Worm (Caenorhabditis elegans) whole organism, late embryonic: ENCODE data around the gene M88.3.

ENCODE experiments used
- C08G9.2 ChIP-seq: sonication (generic microtip); optimal IDR thresholded peaks from 2 replicates; lab custom pipeline; 2016; ENCODE audit warnings: mild to moderate bottlenecking, missing genetic modification characterization, moderate library complexity, missing compliant biosample characterization
- C38D4.7 ChIP-seq: fragments of 200-800 bp; sonication (Bioruptor generic); optimal IDR thresholded peaks from 2 replicates; lab custom pipeline; 2018; ENCODE audit warnings: mild to moderate bottlenecking, missing genetic modification characterization, moderate library complexity, missing compliant biosample characterization
- T23F11.4 ChIP-seq: fragments of 200-800 bp; sonication (Bioruptor generic); optimal IDR thresholded peaks from 2 replicates; lab custom pipeline; 2018; ENCODE audit warnings: mild to moderate bottlenecking, missing genetic modification characterization, missing compliant biosample characterization
- ahr-1 ChIP-seq: sonication (generic microtip); optimal IDR thresholded peaks from 2 replicates; lab custom pipeline; 2016; ENCODE audit warnings: missing genetic modification characterization, missing compliant biosample characterization
- ama-1 ChIP-seq: fragments of 150-350 bp; optimal IDR thresholded peaks from 2 replicates; lab custom pipeline; 2014
- ceh-14 ChIP-seq: sonication (generic microtip); optimal IDR thresholded peaks from 2 replicates; lab custom pipeline; 2016; ENCODE audit warnings: missing genotype, missing genetic modification characterization, missing compliant biosample characterization
- ceh-18 ChIP-seq: sonication (generic microtip); optimal IDR thresholded peaks from 2 replicates; lab custom pipeline; 2016; ENCODE audit warnings: missing genetic modification characterization, missing compliant biosample characterization
- ceh-2 ChIP-seq: sonication (generic microtip); optimal IDR thresholded peaks from 2 replicates; lab custom pipeline; 2016; ENCODE audit warnings: missing genotype, missing genetic modification characterization, missing compliant biosample characterization
- ceh-24 ChIP-seq: sonication (generic microtip); optimal IDR thresholded peaks from 2 replicates; lab custom pipeline; 2016; ENCODE audit warnings: mild to moderate bottlenecking, missing genetic modification characterization, missing compliant biosample characterization
- ceh-31 ChIP-seq: sonication (generic microtip); optimal IDR thresholded peaks from 2 replicates; lab custom pipeline; 2016; ENCODE audit warnings: missing genetic modification characterization, missing compliant biosample characterization
- ceh-34 ChIP-seq: sonication (generic microtip); optimal IDR thresholded peaks from 2 replicates; lab custom pipeline; 2016; ENCODE audit warnings: mild to moderate bottlenecking, missing genetic modification characterization, missing compliant biosample characterization
- ceh-48 ChIP-seq: sonication (generic microtip); optimal IDR thresholded peaks from 2 replicates; lab custom pipeline; 2016; ENCODE audit warnings: missing genetic modification characterization, inconsistent platforms, missing compliant biosample characterization
- ceh-9 ChIP-seq: sonication (generic microtip); optimal IDR thresholded peaks from 2 replicates; lab custom pipeline; 2016; ENCODE audit warnings: mild to moderate bottlenecking, missing genetic modification characterization, inconsistent platforms, missing compliant biosample characterization
- che-1 ChIP-seq: sonication (generic microtip); optimal IDR thresholded peaks from 2 replicates; lab custom pipeline; 2016; ENCODE audit warnings: mild to moderate bottlenecking, missing genetic modification characterization, missing compliant biosample characterization
- dmd-4 ChIP-seq: sonication (generic microtip); optimal IDR thresholded peaks from 2 replicates; lab custom pipeline; 2016; ENCODE audit warnings: borderline replicate concordance, missing genetic modification characterization, missing compliant biosample characterization
- elt-2 ChIP-seq: sonication (generic microtip); optimal IDR thresholded peaks from 2 replicates; lab custom pipeline; 2016; ENCODE audit warnings: missing genetic modification reagents, missing genetic modification characterization, missing compliant biosample characterization
- elt-4 ChIP-seq: sonication (generic microtip); optimal IDR thresholded peaks from 2 replicates; lab custom pipeline; 2016; ENCODE audit warnings: missing genetic modification characterization, missing compliant biosample characterization
- eyg-1 ChIP-seq: sonication (generic microtip); optimal IDR thresholded peaks from 2 replicates; lab custom pipeline; 2016; ENCODE audit warnings: missing genotype, missing genetic modification characterization, missing compliant biosample characterization
- fkh-6 ChIP-seq: sonication (generic microtip); optimal IDR thresholded peaks from 2 replicates; lab custom pipeline; 2016; ENCODE audit warnings: missing genetic modification characterization, missing compliant biosample characterization
- gmeb-2 ChIP-seq: sonication (generic microtip); optimal IDR thresholded peaks from 2 replicates; lab custom pipeline; 2016; ENCODE audit warnings: missing genetic modification characterization, inconsistent platforms, missing compliant biosample characterization
- hlh-15 ChIP-seq: sonication (generic microtip); optimal IDR thresholded peaks from 2 replicates; lab custom pipeline; 2016; ENCODE audit warnings: missing genetic modification characterization, missing compliant biosample characterization
- hlh-6 ChIP-seq: sonication (generic microtip); optimal IDR thresholded peaks from 2 replicates; lab custom pipeline; 2016; ENCODE audit warnings: missing genotype, missing genetic modification characterization, missing compliant biosample characterization
- lin-11 ChIP-seq: fragments of 200-800 bp; sonication (Bioruptor generic); optimal IDR thresholded peaks from 2 replicates; lab custom pipeline; 2018; ENCODE audit warnings: mild to moderate bottlenecking, missing genetic modification characterization, missing compliant biosample characterization
- madf-2 ChIP-seq: sonication (generic microtip); optimal IDR thresholded peaks from 2 replicates; lab custom pipeline; 2017; ENCODE audit warnings: missing genetic modification characterization, missing compliant biosample characterization
- mec-3 ChIP-seq: sonication (generic microtip); optimal IDR thresholded peaks from 2 replicates; lab custom pipeline; 2016; ENCODE audit warnings: borderline replicate concordance, missing genetic modification characterization, missing compliant biosample characterization
- nfya-1 ChIP-seq: sonication (generic microtip); optimal IDR thresholded peaks from 2 replicates; lab custom pipeline; 2017; ENCODE audit warnings: missing genetic modification characterization, mild to moderate bottlenecking, missing compliant biosample characterization, antibody characterized with exemption, moderate library complexity
- nhr-11 ChIP-seq: fragments of 150-350 bp; optimal IDR thresholded peaks from 2 replicates; lab custom pipeline; 2014; ENCODE audit warnings: missing biosample characterization, missing genetic modification characterization
- odd-2 ChIP-seq: sonication (generic microtip); optimal IDR thresholded peaks from 2 replicates; lab custom pipeline; 2017; ENCODE audit warnings: antibody characterized with exemption, mild to moderate bottlenecking, missing genetic modification characterization, missing compliant biosample characterization
- pag-3 ChIP-seq: sonication (generic microtip); optimal IDR thresholded peaks from 2 replicates; lab custom pipeline; 2016; ENCODE audit warnings: missing compliant biosample characterization, missing genetic modification characterization, borderline replicate concordance
- pha-4 ChIP-seq: fragments of 150-350 bp; optimal IDR thresholded peaks from 2 replicates; lab custom pipeline; 2018; ENCODE audit warnings: missing biosample characterization, missing genetic modification reagents, missing genetic modification characterization
- ref-2 ChIP-seq: sonication (generic microtip); optimal IDR thresholded peaks from 2 replicates; lab custom pipeline; 2016; ENCODE audit warnings: missing genetic modification characterization, missing compliant biosample characterization
- sdc-2 ChIP-seq: sonication (generic microtip); optimal IDR thresholded peaks from 2 replicates; lab custom pipeline; 2016; ENCODE audit warnings: missing genotype, missing genetic modification characterization, missing compliant biosample characterization
- sox-2 ChIP-seq: fragments of 200-800 bp; sonication (Bioruptor generic); IDR thresholded peaks from 2 replicates; pipeline ENCODE4 v1.3.6; 2022; ENCODE audit warnings: missing genetic modification reagents, missing genetic modification characterization, missing compliant biosample characterization
- sox-4 ChIP-seq: sonication (generic microtip); optimal IDR thresholded peaks from 2 replicates; lab custom pipeline; 2017; ENCODE audit warnings: mild to moderate bottlenecking, missing genetic modification characterization, inconsistent platforms, missing compliant biosample characterization
- syd-9 ChIP-seq: sonication (generic microtip); optimal IDR thresholded peaks from 2 replicates; lab custom pipeline; 2016; ENCODE audit warnings: mild to moderate bottlenecking, missing genetic modification characterization, moderate library complexity, missing compliant biosample characterization
- tbx-2 ChIP-seq: sonication (generic microtip); optimal IDR thresholded peaks from 2 replicates; lab custom pipeline; 2016; ENCODE audit warnings: missing genetic modification characterization, missing compliant biosample characterization
- ttx-3 ChIP-seq: sonication (generic microtip); optimal IDR thresholded peaks from 2 replicates; lab custom pipeline; 2016; ENCODE audit warnings: missing genetic modification reagents, missing genetic modification characterization, missing compliant biosample characterization
- unc-3 ChIP-seq, 2 experiments: fragments of 200-800 bp in 1 of 2; sonication (Bioruptor generic) in 1 of 2; sonication (generic microtip) in 1 of 2; conservative IDR thresholded peaks in 1 of 2; optimal IDR thresholded peaks in 1 of 2; 2 replicates each; pipeline versions ENCODE4 v1.3.6 to Lab custom; 2016 to 2022; ENCODE audit warnings: missing compliant biosample characterization in 2 of 2, missing genetic modification characterization in 2 of 2, missing genetic modification reagents in 1 of 2
- unc-42 ChIP-seq: sonication (generic microtip); optimal IDR thresholded peaks from 2 replicates; lab custom pipeline; 2016; ENCODE audit warnings: missing genotype, missing genetic modification characterization, missing compliant biosample characterization
- unc-55 ChIP-seq: sonication (generic microtip); optimal IDR thresholded peaks from 2 replicates; lab custom pipeline; 2017; ENCODE audit warnings: missing biosample characterization, missing genetic modification reagents, missing genetic modification characterization
- unc-86 ChIP-seq: sonication (generic microtip); optimal IDR thresholded peaks from 2 replicates; lab custom pipeline; 2016; ENCODE audit warnings: missing genetic modification characterization, missing compliant biosample characterization

The M88.3 gene

ce11 chrIII:4544959-4545358, at the start of gene M88.3:
TSS of gene M88.3 (minus strand) at chrIII:4545059.
- TF ChIP-seq ceh-48 (no peak), che-1 (tag; lab: Kevin White, UChicago) (no peak), ref-2 (no peak), unc-86 (tag; lab: Kevin White, UChicago) (no peak), ceh-24 (no peak), lin-11 (tag; lab: Kevin White, UChicago) (no peak), odd-2 (tag; lab: Kevin White, UChicago) (no peak), pha-4 (no peak), dmd-4 (tag; lab: Kevin White, UChicago) (no peak), ceh-34 (no peak), elt-4 (no peak)
- TF ChIP-seq, all 69 proteins: peak for 0

ce11 chrIII:4594324-4594723, 49.5 kb upstream of the M88.3 start, which contains the start of gene apc-11:
TSS of gene apc-11 (minus strand) at chrIII:4594424.
- no peak for TF ChIP-seq ceh-9 (tag; lab: Kevin White, UChicago)
- TF ChIP-seq hlh-15 (tag; lab: Kevin White, UChicago), result no peak
- no peak for TF ChIP-seq unc-86 (tag; lab: Kevin White, UChicago)
- no peak for TF ChIP-seq ceh-31 (tag; lab: Kevin White, UChicago)
- TF ChIP-seq eyg-1, result no peak
- TF ChIP-seq ama-1 (lab: Kevin White, UChicago), result no peak
- TF ChIP-seq, all 69 proteins: peak for 0

- TF ChIP-seq sdc-2 (tag; lab: Kevin White, UChicago) (no peak), C08G9.2 (tag; lab: Kevin White, UChicago) (no peak), ama-1 (lab: Kevin White, UChicago) (no peak), pag-3 (no peak), ceh-31 (tag; lab: Kevin White, UChicago) (no peak), odd-2 (tag; lab: Kevin White, UChicago) (no peak), ahr-1 (tag; lab: Kevin White, UChicago) (no peak), elt-2 (tag; lab: Kevin White, UChicago) (no peak), sox-4 (tag; lab: Kevin White, UChicago) (no peak), ceh-2 (tag; lab: Kevin White, UChicago) (no peak), T23F11.4 (GFP tag; lab: Kevin White, UChicago) (no peak), gmeb-2 (tag; lab: Kevin White, UChicago) (no peak), mec-3 (no peak), fkh-6 (no peak), lin-11 (tag; lab: Kevin White, UChicago) (no peak), unc-55 (no peak), C38D4.7 (no peak), hlh-6 (tag; lab: Kevin White, UChicago) (no peak), ceh-18 (tag; lab: Kevin White, UChicago) (no peak), ceh-9 (tag; lab: Kevin White, UChicago) (no peak)
These were observed 48.3 kb upstream of the M88.3 start, which contains the start of gene erh-2 for ce11 chrIII:4593098-4593697. TSS of gene erh-2 (plus strand) at chrIII:4593231.

- TF ChIP-seq unc-3 (GFP tag; conservative IDR thresholded peaks at IDR 0.05; lab: Robert Waterston, UW) (no peak), unc-3 (tag; optimal IDR thresholded peaks at IDR 0.05; lab: Kevin White, UChicago) (no peak), madf-2 (tag; lab: Kevin White, UChicago) (no peak), nfya-1 (peak; percentile 74), nhr-11 (tag; lab: Kevin White, UChicago) (no peak), syd-9 (tag; lab: Kevin White, UChicago) (no peak), ceh-14 (peak; percentile 56), unc-42 (tag; lab: Kevin White, UChicago) (peak; percentile 88), mec-3 (no peak), ceh-31 (tag; lab: Kevin White, UChicago) (peak; percentile 29), che-1 (tag; lab: Kevin White, UChicago) (peak; percentile 20), tbx-2 (tag; lab: Kevin White, UChicago) (peak; percentile 16), sox-2 (GFP tag; lab: Robert Waterston, UW) (peak; percentile 14; the same call in 1 of the 2 replicates), ttx-3 (tag; lab: Kevin White, UChicago) (peak; percentile 22)
- TF ChIP-seq, all 69 proteins: peak for 8
These were observed 42.3 kb upstream of the M88.3 start, which contains the start of the genes F35G12.7 and smc-4 for ce11 chrIII:4587177-4587576. TSS of gene F35G12.7 (minus strand) at chrIII:4587330. TSS of gene smc-4 (plus strand) at chrIII:4587501.
